Fruit fly (Drosophila melanogaster): ENCODE results near the gene Pect.

Pect gene

dm6 chr2L:13259643-13260042 is 56.1 kb downstream of the Pect start, which contains the start of gene CG31730:
TSS of gene CG31730 (minus strand) at chr2L:13259743.
- TF ChIP-seq bab1 (GFP tag; optimal IDR thresholded peaks at IDR 0.05) (no peak), CG5204 (GFP tag; optimal IDR thresholded peaks at IDR 0.05) (no peak), CG14711 (tag; optimal IDR thresholded peaks at IDR 0.05) (no peak), Mnt (GFP tag; optimal IDR thresholded peaks at IDR 0.05) (no peak), Crg-1 (GFP tag; optimal IDR thresholded peaks at IDR 0.05) (no peak), tj (GFP tag; optimal IDR thresholded peaks at IDR 0.05) (no peak), cnc (optimal IDR thresholded peaks at IDR 0.05) (no peak), CG1620 (GFP tag; optimal IDR thresholded peaks at IDR 0.05) (no peak), Clk (GFP tag; optimal IDR thresholded peaks at IDR 0.05) (no peak)

Data from whole organism, adult.